Fruit fly (Drosophila melanogaster): ENCODE results near the gene Sf3b5.
A peak's percentile ranks its signal among the peaks of the same experiment; 100 is the strongest.

Gene Sf3b5

DNA sequence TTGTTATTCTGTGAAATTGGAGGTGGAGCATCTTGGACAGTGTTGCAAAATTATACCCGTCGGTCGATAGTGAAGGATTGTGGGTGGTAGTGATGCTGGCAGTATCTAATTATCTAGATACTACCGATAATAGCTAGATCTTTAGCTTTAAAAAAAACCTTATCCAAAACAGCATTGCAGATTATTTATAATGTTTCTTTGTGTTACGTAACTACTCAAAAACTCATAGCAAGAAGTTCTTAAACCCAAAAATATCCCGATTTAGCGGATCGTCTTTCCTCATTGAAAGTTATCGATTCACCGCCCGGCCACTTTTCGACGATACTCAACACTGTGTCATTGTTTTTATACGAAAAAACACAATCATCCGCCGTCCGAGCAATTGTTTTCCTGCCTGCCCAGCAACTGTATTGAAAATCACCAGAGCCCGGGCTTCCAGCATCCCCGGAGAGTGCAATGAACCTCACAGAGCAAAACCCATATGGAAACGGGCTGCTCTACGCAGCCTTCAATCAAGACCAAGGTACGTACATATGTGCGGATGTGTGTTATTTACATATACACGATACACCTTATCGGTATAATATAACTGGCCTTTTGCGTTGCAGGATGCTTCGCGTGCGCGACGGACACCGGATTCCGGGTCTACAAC, 22.1 kb downstream of the Sf3b5 start, which contains the start of gene CG11975 (continued):
- TF ChIP-seq lab (GFP tag; optimal IDR thresholded peaks at IDR 0.05) = peak; percentile 87
- peak; percentile 66 for TF ChIP-seq sima (GFP tag; optimal IDR thresholded peaks at IDR 0.05)
- TF ChIP-seq MESR4 (GFP tag; optimal IDR thresholded peaks at IDR 0.05) = peak; percentile 36
- peak; percentile 46 for TF ChIP-seq CG8388 (GFP tag; optimal IDR thresholded peaks at IDR 0.05)
- peak in 1 of 2 experiments; percentile 51 for TF ChIP-seq insv (GFP tag; optimal IDR thresholded peaks at IDR 0.05)
- peak; percentile 79 for TF ChIP-seq CG34376 (GFP tag; optimal IDR thresholded peaks at IDR 0.05)
- TF ChIP-seq zen (tag; optimal IDR thresholded peaks at IDR 0.05) = peak; percentile 65
- no peak for TF ChIP-seq Doc2 (GFP tag; IDR thresholded peaks at IDR 0.05)
- TF ChIP-seq fu2 (GFP tag; optimal IDR thresholded peaks at IDR 0.05) = peak; percentile 85
- TF ChIP-seq CG9609 (GFP tag; optimal IDR thresholded peaks at IDR 0.05) = peak; percentile 79
- peak; percentile 86 for TF ChIP-seq CG3847 (GFP tag; IDR thresholded peaks at IDR 0.05)
- peak; percentile 55; the same call in 1 of the 2 replicates for TF ChIP-seq CG11247 (GFP tag; IDR thresholded peaks at IDR 0.05)
- TF ChIP-seq CG33557 (GFP tag; optimal IDR thresholded peaks at IDR 0.05) = peak; percentile 63
- TF ChIP-seq Bdp1 (GFP tag; optimal IDR thresholded peaks at IDR 0.05) = peak; percentile 75
- no peak for TF ChIP-seq nom (GFP tag; optimal IDR thresholded peaks at IDR 0.05)
- peak; percentile 64 for TF ChIP-seq pb (GFP tag; optimal IDR thresholded peaks at IDR 0.05)
- TF ChIP-seq Sry-β (GFP tag; optimal IDR thresholded peaks at IDR 0.05) = peak; percentile 98
- TF ChIP-seq unpg (GFP tag; optimal IDR thresholded peaks at IDR 0.05) = no peak
- peak; percentile 57; the same call in 1 of the 2 replicates for TF ChIP-seq CG14014 (GFP tag; IDR thresholded peaks at IDR 0.05)
- TF ChIP-seq Awh (GFP tag; IDR thresholded peaks at IDR 0.05) = 0 out of 2 replicates have a peak, but pooled peaks have one; percentile 44
- TF ChIP-seq CG1529 (GFP tag; optimal IDR thresholded peaks at IDR 0.05) = peak; percentile 51
- TF ChIP-seq mirr (GFP tag; optimal IDR thresholded peaks at IDR 0.05) = peak; percentile 59
- peak; percentile 73 for TF ChIP-seq CG3163 (GFP tag; optimal IDR thresholded peaks at IDR 0.05)
- TF ChIP-seq pum (GFP tag; optimal IDR thresholded peaks at IDR 0.05) = peak; percentile 81
- TF ChIP-seq dmrt11E (tag; optimal IDR thresholded peaks at IDR 0.05) = peak; percentile 59
- TF ChIP-seq CG9437 (GFP tag; optimal IDR thresholded peaks at IDR 0.05) = peak; percentile 31
- peak; percentile 82 for TF ChIP-seq Dll (GFP tag; IDR thresholded peaks at IDR 0.05; ENCODE audit: partially characterized antibody)
- peak; percentile 91 for TF ChIP-seq CG30403 (GFP tag; optimal IDR thresholded peaks at IDR 0.05)
- no peak for TF ChIP-seq toy (GFP tag; IDR thresholded peaks at IDR 0.05)
- no peak for TF ChIP-seq ro (GFP tag; IDR thresholded peaks at IDR 0.05)
- peak; percentile 77 for TF ChIP-seq hkb (optimal IDR thresholded peaks at IDR 0.05)
- TF ChIP-seq hkb (GFP tag; IDR thresholded peaks at IDR 0.05) = no peak
- peak; percentile 53 for TF ChIP-seq fd96Cb (tag; optimal IDR thresholded peaks at IDR 0.05)
- TF ChIP-seq Rfx (GFP tag; IDR thresholded peaks at IDR 0.05) = peak; percentile 84
- peak; percentile 57 for TF ChIP-seq CG18619 (GFP tag; optimal IDR thresholded peaks at IDR 0.05)
- TF ChIP-seq CG1647 (GFP tag; optimal IDR thresholded peaks at IDR 0.05) = peak; percentile 65
- peak; percentile 43 for TF ChIP-seq CG4282 (GFP tag; optimal IDR thresholded peaks at IDR 0.05)
- no peak for TF ChIP-seq usp (GFP tag; optimal IDR thresholded peaks at IDR 0.05)
- TF ChIP-seq chn (GFP tag; optimal IDR thresholded peaks at IDR 0.05) = peak; percentile 95
- peak; percentile 84 for TF ChIP-seq CG8290 (GFP tag; optimal IDR thresholded peaks at IDR 0.05)
- TF ChIP-seq CG8290 (tag; optimal IDR thresholded peaks at IDR 0.05) = peak in 1 of 2 experiments; percentile 2
- TF ChIP-seq bbx (GFP tag; IDR thresholded peaks at IDR 0.05; ENCODE audit: partially characterized antibody) = 0 out of 2 replicates have a peak, but pooled peaks have one; percentile 46
- TF ChIP-seq CG1233 (GFP tag; optimal IDR thresholded peaks at IDR 0.05) = peak; percentile 48
- TF ChIP-seq B-H2 (GFP tag; optimal IDR thresholded peaks at IDR 0.05) = no peak
- TF ChIP-seq CG2199 (GFP tag; IDR thresholded peaks at IDR 0.05) = no peak
- TF ChIP-seq zen2 (GFP tag; IDR thresholded peaks at IDR 0.05; ENCODE audit: partially characterized antibody) = 0 out of 3 replicates have a peak, but pooled peaks have one; percentile 26
- TF ChIP-seq NC2β (GFP tag; optimal IDR thresholded peaks at IDR 0.05) = peak; percentile 72
- no peak for TF ChIP-seq CG32767 (GFP tag; IDR thresholded peaks at IDR 0.05)
- peak; percentile 49 for TF ChIP-seq CG12299 (tag; optimal IDR thresholded peaks at IDR 0.05)
- peak; percentile 72 for TF ChIP-seq luna (GFP tag; optimal IDR thresholded peaks at IDR 0.05)

All from whole organism, embryonic.